Fruit fly (Drosophila melanogaster): ENCODE data around the gene CG34436.

dm6 chr3R:28293748-28294147 is 11.4 kb downstream of the CG34436 start, which contains the start of gene UQCR-14L:
- no peak for TF ChIP-seq Dfd (GFP tag; optimal IDR thresholded peaks at IDR 0.05)
- no peak for TF ChIP-seq Dif (GFP tag; optimal IDR thresholded peaks at IDR 0.05; ENCODE audit: partially characterized antibody)
- TF ChIP-seq usp (GFP tag; optimal IDR thresholded peaks at IDR 0.05) = no peak
- TF ChIP-seq h (GFP tag; optimal IDR thresholded peaks at IDR 0.05) = no peak
- no peak for TF ChIP-seq Rel (GFP tag; optimal IDR thresholded peaks at IDR 0.05)
- TF ChIP-seq Rel (tag; optimal IDR thresholded peaks at IDR 0.05) = no peak
- no peak for TF ChIP-seq CrebA (GFP tag; optimal IDR thresholded peaks at IDR 0.05; ENCODE audit: borderline replicate concordance)
- TF ChIP-seq sage (GFP tag; optimal IDR thresholded peaks at IDR 0.05) = no peak
- TF ChIP-seq foxo (GFP tag; optimal IDR thresholded peaks at IDR 0.05) = no peak
- TF ChIP-seq jim (GFP tag; optimal IDR thresholded peaks at IDR 0.05) = no peak
- no peak for TF ChIP-seq woc (GFP tag; optimal IDR thresholded peaks at IDR 0.05)

All from whole organism, wandering third instar larva.